Worm (Caenorhabditis elegans): ENCODE data around the gene Y17G7B.20.

ce11 chrII:12008772-12009171, 29.1 kb upstream of the Y17G7B.20 start, which contains the start of gene glb-29:
- TF ChIP-seq cog-1 (tag; optimal IDR thresholded peaks at IDR 0.05) (no peak), T22C8.4 (GFP tag; IDR thresholded peaks at IDR 0.05) (no peak), flt-1 (GFP tag; IDR thresholded peaks at IDR 0.05) (no peak), ref-1 (GFP tag; conservative IDR thresholded peaks at IDR 0.05) (no peak), ztf-23 (GFP tag; IDR thresholded peaks at IDR 0.05) (no peak), tab-1 (GFP tag; IDR thresholded peaks at IDR 0.05) (no peak)

Data from whole organism, midembryonic.